Worm (Caenorhabditis elegans): ENCODE results near the gene sgt-1.
A peak's percentile ranks its signal among the peaks of the same experiment; 100 is the strongest.
"Not testable (repeated sequence)": the region's sequence is repeated elsewhere in the genome, so short reads cannot be mapped to it uniquely, and the experiment has no call there.

sgt-1 gene

ce11 chrII:4903696-4904095 is at the start of gene sgt-1:
TSS of gene sgt-1 (minus strand) at chrII:4903796.
- TF ChIP-seq dmd-4, zag-1, nhr-129 (tag; optimal IDR thresholded peaks at IDR 0.05): not testable (repeated sequence)

ce11 chrII:4953289-4953688 is 49.7 kb upstream of the sgt-1 start, which contains the start of gene ndx-3:
TSS of gene ndx-3 (plus strand) at chrII:4953589.
- TF ChIP-seq egl-27 (tag; optimal IDR thresholded peaks at IDR 0.05) = no peak
- no peak for TF ChIP-seq sma-3 (GFP tag; optimal IDR thresholded peaks at IDR 0.05)
- TF ChIP-seq fos-1 (tag; optimal IDR thresholded peaks at IDR 0.05) = no peak
- no peak for TF ChIP-seq ztf-4 (tag; optimal IDR thresholded peaks at IDR 0.05)

ce11 chrII:4949380-4949950 is 45.9 kb upstream of the sgt-1 start, which contains the start of the genes try-1 and zyg-12:
TSS of gene try-1 (minus strand) at chrII:4949527.
TSS of gene zyg-12 (plus strand) at chrII:4949900.
- TF ChIP-seq nhr-23 (tag; optimal IDR thresholded peaks at IDR 0.05) (no peak), aly-2 (tag; optimal IDR thresholded peaks at IDR 0.05) (no peak), mdl-1 (tag; optimal IDR thresholded peaks at IDR 0.05) (no peak), skn-1 (tag; optimal IDR thresholded peaks at IDR 0.05) (no peak), blmp-1 (tag; optimal IDR thresholded peaks at IDR 0.05; ENCODE audit: insufficient read depth) (no peak), unc-62 (GFP tag; optimal IDR thresholded peaks at IDR 0.05) (no peak), peb-1 (tag; optimal IDR thresholded peaks at IDR 0.05) (no peak), ceh-16 (tag; optimal IDR thresholded peaks at IDR 0.05) (no peak), fos-1 (tag; optimal IDR thresholded peaks at IDR 0.05) (no peak), nhr-237 (tag; optimal IDR thresholded peaks at IDR 0.05) (no peak), mbf-1 (tag; optimal IDR thresholded peaks at IDR 0.05) (no peak), snpc-4 (tag; optimal IDR thresholded peaks at IDR 0.05) (no peak), elt-3 (tag; optimal IDR thresholded peaks at IDR 0.05) (no peak), zag-1 (tag; optimal IDR thresholded peaks at IDR 0.05) (no peak), R02D3.7 (tag; optimal IDR thresholded peaks at IDR 0.05) (no peak), nhr-129 (tag; optimal IDR thresholded peaks at IDR 0.05) (no peak), lsy-2 (tag; optimal IDR thresholded peaks at IDR 0.05) (no peak)

ce11 chrII:4948118-4948517 is 44.5 kb upstream of the sgt-1 start:
- TF ChIP-seq nhr-10 (tag; optimal IDR thresholded peaks at IDR 0.05) = no peak
- no peak for TF ChIP-seq nhr-12 (tag; optimal IDR thresholded peaks at IDR 0.05)
- TF ChIP-seq ztf-4 (tag; optimal IDR thresholded peaks at IDR 0.05) = no peak
- no peak for TF ChIP-seq ceh-82 (tag; optimal IDR thresholded peaks at IDR 0.05)
- no peak for TF ChIP-seq nhr-77 (tag; optimal IDR thresholded peaks at IDR 0.05)
- TF ChIP-seq elt-1 (tag; optimal IDR thresholded peaks at IDR 0.05) = no peak
- no peak for TF ChIP-seq aly-2 (tag; optimal IDR thresholded peaks at IDR 0.05)

- TF ChIP-seq F13H6.1 (tag; optimal IDR thresholded peaks at IDR 0.05) = no peak
- no peak for TF ChIP-seq snpc-4 (tag; optimal IDR thresholded peaks at IDR 0.05)
- TF ChIP-seq nhr-23 (tag; optimal IDR thresholded peaks at IDR 0.05) = no peak
- no peak for TF ChIP-seq unc-39 (tag; optimal IDR thresholded peaks at IDR 0.05)
- TF ChIP-seq lsy-2 (tag; optimal IDR thresholded peaks at IDR 0.05) = peak in 1 of 2 experiments; percentile 13
- TF ChIP-seq sma-9 (GFP tag; optimal IDR thresholded peaks at IDR 0.05) = no peak
- TF ChIP-seq sma-9 (tag; optimal IDR thresholded peaks at IDR 0.05) = no peak
- TF ChIP-seq lin-13 (GFP tag; optimal IDR thresholded peaks at IDR 0.05) = peak; percentile 42
- TF ChIP-seq nhr-21 (tag; optimal IDR thresholded peaks at IDR 0.05) = no peak
- no peak for TF ChIP-seq egl-27 (tag; optimal IDR thresholded peaks at IDR 0.05)
- no peak for TF ChIP-seq nhr-237 (tag; optimal IDR thresholded peaks at IDR 0.05)
- no peak for TF ChIP-seq dmd-4 (tag; optimal IDR thresholded peaks at IDR 0.05)
- TF ChIP-seq sma-3 (GFP tag; optimal IDR thresholded peaks at IDR 0.05) = no peak
- TF ChIP-seq blmp-1 (tag; optimal IDR thresholded peaks at IDR 0.05; ENCODE audit: insufficient read depth) = no peak
- no peak for TF ChIP-seq nhr-6 (tag; optimal IDR thresholded peaks at IDR 0.05)
- peak; percentile 31 for TF ChIP-seq unc-55 (GFP tag; optimal IDR thresholded peaks at IDR 0.05)
- peak; percentile 25 for TF ChIP-seq crh-2 (tag; optimal IDR thresholded peaks at IDR 0.05)
- no peak for TF ChIP-seq unc-62 (GFP tag; optimal IDR thresholded peaks at IDR 0.05)
- no peak for TF ChIP-seq fos-1 (tag; optimal IDR thresholded peaks at IDR 0.05)
- TF ChIP-seq ztf-11 (tag; optimal IDR thresholded peaks at IDR 0.05) = no peak
- no peak for TF ChIP-seq gmeb-1 (tag; optimal IDR thresholded peaks at IDR 0.05)
- no peak for TF ChIP-seq ztf-4 (tag; optimal IDR thresholded peaks at IDR 0.05)
- TF ChIP-seq elt-1 (tag; optimal IDR thresholded peaks at IDR 0.05) = no peak
- peak; percentile 19 for TF ChIP-seq C34F6.9 (tag; optimal IDR thresholded peaks at IDR 0.05)
- peak; percentile 18 for TF ChIP-seq nhr-129 (tag; optimal IDR thresholded peaks at IDR 0.05)
- TF ChIP-seq alr-1 (tag; optimal IDR thresholded peaks at IDR 0.05) = no peak
- TF ChIP-seq lin-11 (tag; optimal IDR thresholded peaks at IDR 0.05) = no peak
- no peak for TF ChIP-seq nhr-12 (tag; optimal IDR thresholded peaks at IDR 0.05)
- no peak for TF ChIP-seq aly-2 (tag; optimal IDR thresholded peaks at IDR 0.05)
- no peak for TF ChIP-seq mbf-1 (tag; optimal IDR thresholded peaks at IDR 0.05)
- TF ChIP-seq ama-1 (optimal IDR thresholded peaks at IDR 0.05) = no peak
- TF ChIP-seq nhr-11 (tag; optimal IDR thresholded peaks at IDR 0.05) = no peak
- TF ChIP-seq nhr-77 (tag; optimal IDR thresholded peaks at IDR 0.05) = no peak
Observed at ce11 chrII:4946775-4947174, 43.2 kb upstream of the sgt-1 start.

Data from whole organism, L2 larva.